Fruit fly (Drosophila melanogaster): ENCODE measurements around the gene CG43248.

DNA sequence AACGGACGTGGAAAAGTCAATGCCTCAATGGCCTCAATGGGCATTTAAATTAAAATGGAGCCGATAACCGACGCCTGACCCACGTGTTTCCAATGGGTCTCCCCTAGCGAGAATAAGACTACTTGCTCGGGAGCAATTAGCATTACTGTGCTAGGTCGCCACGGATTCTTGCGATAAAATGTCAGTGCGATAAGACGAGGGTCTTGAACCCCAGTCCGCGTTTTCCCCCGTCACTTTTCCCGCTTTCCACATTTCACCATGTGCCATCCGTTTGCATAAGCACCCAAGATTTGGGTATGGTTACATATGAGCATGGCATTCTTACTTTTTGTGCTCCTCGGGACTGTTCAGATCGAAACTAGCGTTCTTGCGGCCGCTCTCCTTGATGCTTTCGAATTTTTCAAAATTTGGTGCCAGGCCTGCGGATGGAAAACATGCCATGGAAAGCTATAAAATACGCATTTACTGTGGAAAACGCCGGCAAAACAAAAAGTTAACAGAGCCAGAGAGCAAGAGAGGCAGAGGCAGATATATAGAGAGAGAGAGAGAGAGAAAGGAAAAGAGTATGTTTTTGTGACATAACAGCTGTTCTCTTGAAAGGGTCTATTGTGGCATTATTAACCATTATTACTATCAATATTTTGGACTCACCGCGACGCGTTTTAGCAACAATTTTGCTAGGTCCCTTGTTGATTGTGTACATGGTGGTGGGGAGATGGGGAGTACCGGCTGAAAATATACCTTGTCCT is 24.0 kb downstream of the CG43248 start:
- no peak for TF ChIP-seq CG17806 (tag; optimal IDR thresholded peaks at IDR 0.05)
- no peak for TF ChIP-seq rn (GFP tag; IDR thresholded peaks at IDR 0.05)
- TF ChIP-seq CG9948 (tag; optimal IDR thresholded peaks at IDR 0.05): no peak
- TF ChIP-seq EcR (GFP tag; optimal IDR thresholded peaks at IDR 0.05): peak; percentile 66
- no peak for TF ChIP-seq CG8159 (tag; optimal IDR thresholded peaks at IDR 0.05)
- TF ChIP-seq fd96Ca (GFP tag; IDR thresholded peaks at IDR 0.05): no peak
- no peak for TF ChIP-seq Pif1B (GFP tag; optimal IDR thresholded peaks at IDR 0.05)
- TF ChIP-seq CG4496 (GFP tag; IDR thresholded peaks at IDR 0.05): no peak
- no peak for TF ChIP-seq CG15710 (tag; optimal IDR thresholded peaks at IDR 0.05)
- TF ChIP-seq CG10348 (GFP tag; IDR thresholded peaks at IDR 0.05): no peak
- no peak for TF ChIP-seq CG13204 (GFP tag; optimal IDR thresholded peaks at IDR 0.05)
- TF ChIP-seq D1 (tag; optimal IDR thresholded peaks at IDR 0.05): no peak
- TF ChIP-seq CG12605 (GFP tag; IDR thresholded peaks at IDR 0.05): no peak
- TF ChIP-seq Pif1A (GFP tag; optimal IDR thresholded peaks at IDR 0.05): no peak
